Worm (Caenorhabditis elegans): ENCODE measurements around the gene F42F12.14.

The F42F12.14 gene

ce11 chrX:12347822-12348221, 607 bp upstream of the F42F12.14 start (continued):
- TF ChIP-seq lin-11 (tag; optimal IDR thresholded peaks at IDR 0.05) (no peak), nhr-21 (tag; optimal IDR thresholded peaks at IDR 0.05) (peak; percentile 31), Y55F3AM.14 (GFP tag; optimal IDR thresholded peaks at IDR 0.05) (no peak), nhr-11 (tag; optimal IDR thresholded peaks at IDR 0.05) (no peak), ama-1 (optimal IDR thresholded peaks at IDR 0.05) (no peak), lsy-2 (tag; optimal IDR thresholded peaks at IDR 0.05) (no peak), zag-1 (tag; optimal IDR thresholded peaks at IDR 0.05) (no peak), nhr-77 (tag; optimal IDR thresholded peaks at IDR 0.05) (no peak), nhr-129 (tag; optimal IDR thresholded peaks at IDR 0.05) (peak; percentile 61), ZK546.5 (tag; optimal IDR thresholded peaks at IDR 0.05) (no peak), ceh-16 (tag; optimal IDR thresholded peaks at IDR 0.05) (no peak), sma-3 (GFP tag; optimal IDR thresholded peaks at IDR 0.05) (peak; percentile 34), sma-9 (GFP tag; optimal IDR thresholded peaks at IDR 0.05) (peak; percentile 55), sma-9 (tag; optimal IDR thresholded peaks at IDR 0.05) (no peak), elt-1 (tag; optimal IDR thresholded peaks at IDR 0.05) (no peak), nhr-10 (tag; optimal IDR thresholded peaks at IDR 0.05) (no peak), elt-3 (tag; optimal IDR thresholded peaks at IDR 0.05) (no peak), mbf-1 (tag; optimal IDR thresholded peaks at IDR 0.05) (no peak), snpc-4 (tag; optimal IDR thresholded peaks at IDR 0.05) (no peak), nhr-6 (tag; optimal IDR thresholded peaks at IDR 0.05) (no peak), lin-13 (GFP tag; optimal IDR thresholded peaks at IDR 0.05) (no peak)

ce11 chrX:12350207-12350606, 1.8 kb downstream of the F42F12.14 start, which contains the start of gene F42F12.3:
Gene F42F12.3 (plus strand): TSS chrX:12350578.
- TF ChIP-seq ama-1 (optimal IDR thresholded peaks at IDR 0.05) (no peak), fos-1 (tag; optimal IDR thresholded peaks at IDR 0.05) (peak; percentile 3), peb-1 (tag; optimal IDR thresholded peaks at IDR 0.05) (no peak), snpc-4 (tag; optimal IDR thresholded peaks at IDR 0.05) (no peak), mbf-1 (tag; optimal IDR thresholded peaks at IDR 0.05) (no peak), lin-13 (GFP tag; optimal IDR thresholded peaks at IDR 0.05) (no peak)

- TF ChIP-seq lsy-2 (tag; optimal IDR thresholded peaks at IDR 0.05): no peak
- peak; percentile 11 for TF ChIP-seq fos-1 (tag; optimal IDR thresholded peaks at IDR 0.05)
These were observed 4.4 kb downstream of the F42F12.14 start, which contains the start of gene F42F12.4 for ce11 chrX:12352872-12353271. Gene F42F12.4 (minus strand): TSS chrX:12352947.

ce11 chrX:12356581-12356980, 8.2 kb downstream of the F42F12.14 start, which contains the start of gene nspc-12:
Gene nspc-12 (minus strand): TSS chrX:12356681.
- TF ChIP-seq Y55F3AM.14 (GFP tag; optimal IDR thresholded peaks at IDR 0.05) (no peak), crh-2 (tag; optimal IDR thresholded peaks at IDR 0.05) (no peak), lsy-2 (tag; optimal IDR thresholded peaks at IDR 0.05) (no peak), ceh-16 (tag; optimal IDR thresholded peaks at IDR 0.05) (no peak), nhr-237 (tag; optimal IDR thresholded peaks at IDR 0.05) (no peak), nhr-6 (tag; optimal IDR thresholded peaks at IDR 0.05) (no peak), sma-3 (GFP tag; optimal IDR thresholded peaks at IDR 0.05) (no peak), mbf-1 (tag; optimal IDR thresholded peaks at IDR 0.05) (no peak), lin-13 (GFP tag; optimal IDR thresholded peaks at IDR 0.05) (no peak), ztf-11 (tag; optimal IDR thresholded peaks at IDR 0.05) (no peak), nhr-23 (tag; optimal IDR thresholded peaks at IDR 0.05) (no peak), lin-11 (tag; optimal IDR thresholded peaks at IDR 0.05) (no peak), zag-1 (tag; optimal IDR thresholded peaks at IDR 0.05) (no peak), fos-1 (tag; optimal IDR thresholded peaks at IDR 0.05) (no peak), blmp-1 (tag; optimal IDR thresholded peaks at IDR 0.05; ENCODE audit: insufficient read depth) (no peak), ceh-82 (tag; optimal IDR thresholded peaks at IDR 0.05) (no peak)

- TF ChIP-seq ztf-1 (GFP tag; conservative IDR thresholded peaks at IDR 0.05) (no peak), unc-62 (GFP tag; optimal IDR thresholded peaks at IDR 0.05) (no peak), unc-55 (GFP tag; optimal IDR thresholded peaks at IDR 0.05) (no peak), sma-3 (GFP tag; optimal IDR thresholded peaks at IDR 0.05) (no peak), nhr-129 (tag; optimal IDR thresholded peaks at IDR 0.05) (no peak), ceh-16 (tag; optimal IDR thresholded peaks at IDR 0.05) (no peak), lsy-2 (tag; optimal IDR thresholded peaks at IDR 0.05) (no peak), peb-1 (tag; optimal IDR thresholded peaks at IDR 0.05) (no peak), lin-11 (tag; optimal IDR thresholded peaks at IDR 0.05) (no peak), nhr-10 (tag; optimal IDR thresholded peaks at IDR 0.05) (no peak), ZK546.5 (tag; optimal IDR thresholded peaks at IDR 0.05) (no peak), nhr-11 (tag; optimal IDR thresholded peaks at IDR 0.05) (no peak)
These were observed 8.7 kb downstream of the F42F12.14 start, which contains the start of gene nspc-13 for ce11 chrX:12357127-12357526. Gene nspc-13 (plus strand): TSS chrX:12357427.
